Fruit fly (Drosophila melanogaster): ENCODE measurements around the gene CG42752.

The CG42752 gene

DNA sequence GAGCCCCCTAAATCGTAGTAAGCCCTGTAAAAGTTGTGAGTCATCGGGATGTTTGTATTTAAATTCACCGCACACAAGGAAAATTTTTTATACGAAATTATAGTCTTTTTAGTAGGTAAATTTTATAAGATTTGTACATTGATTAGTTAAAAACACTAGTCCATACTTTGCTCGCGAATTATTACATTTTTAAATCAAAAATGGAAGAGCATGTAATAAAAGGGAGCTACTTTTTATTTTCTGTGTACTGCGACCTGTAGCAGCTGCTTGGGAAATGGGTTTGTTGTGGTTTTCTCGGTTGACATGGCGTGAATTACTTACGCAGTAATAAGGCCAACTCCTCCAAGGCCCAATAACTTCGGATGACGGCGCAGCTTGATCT, 45.2 kb downstream of the CG42752 start (continued):
- TF ChIP-seq crp (GFP tag; optimal IDR thresholded peaks at IDR 0.05), result no peak
- peak; percentile 10 for TF ChIP-seq CG17359 (tag; optimal IDR thresholded peaks at IDR 0.05)
- TF ChIP-seq HLHmδ (GFP tag; optimal IDR thresholded peaks at IDR 0.05), result no peak
- no peak for TF ChIP-seq sima (GFP tag; optimal IDR thresholded peaks at IDR 0.05)
- TF ChIP-seq CG15696 (tag; optimal IDR thresholded peaks at IDR 0.05), result no peak
- no peak for TF ChIP-seq Bgb (GFP tag; IDR thresholded peaks at IDR 0.05; ENCODE audit: partially characterized antibody)
- TF ChIP-seq grau (tag; optimal IDR thresholded peaks at IDR 0.05), result peak; percentile 14
- TF ChIP-seq bcd (GFP tag; optimal IDR thresholded peaks at IDR 0.05), result no peak
- no peak for TF ChIP-seq Dp (GFP tag; optimal IDR thresholded peaks at IDR 0.05)
- TF ChIP-seq tll (GFP tag; optimal IDR thresholded peaks at IDR 0.05), result no peak
- no peak for TF ChIP-seq sqz (GFP tag; optimal IDR thresholded peaks at IDR 0.05)
- no peak for TF ChIP-seq CG4854 (GFP tag; optimal IDR thresholded peaks at IDR 0.05)
- peak; percentile 3 for TF ChIP-seq fd3F (GFP tag; optimal IDR thresholded peaks at IDR 0.05)
- no peak for TF ChIP-seq Dad (GFP tag; optimal IDR thresholded peaks at IDR 0.05)
- no peak for TF ChIP-seq CG12299 (tag; optimal IDR thresholded peaks at IDR 0.05)
- no peak for TF ChIP-seq Ets97D (GFP tag; optimal IDR thresholded peaks at IDR 0.05)
- TF ChIP-seq CG7271 (tag; optimal IDR thresholded peaks at IDR 0.05), result no peak
- TF ChIP-seq CG9727 (GFP tag; optimal IDR thresholded peaks at IDR 0.05), result no peak
- TF ChIP-seq rib (GFP tag; IDR thresholded peaks at IDR 0.05), result no peak
- TF ChIP-seq CG13775 (GFP tag; optimal IDR thresholded peaks at IDR 0.05), result peak; percentile 24
- no peak for TF ChIP-seq fd64A (GFP tag; optimal IDR thresholded peaks at IDR 0.05)
- TF ChIP-seq Antp (GFP tag; optimal IDR thresholded peaks at IDR 0.05), result no peak
- TF ChIP-seq NfI (GFP tag; optimal IDR thresholded peaks at IDR 0.05), result no peak
- no peak for TF ChIP-seq Chrac-16 (GFP tag; optimal IDR thresholded peaks at IDR 0.05)
- TF ChIP-seq CG5180 (GFP tag; optimal IDR thresholded peaks at IDR 0.05), result no peak
- no peak for TF ChIP-seq croc (GFP tag; conservative IDR thresholded peaks at IDR 0.05)
- no peak for TF ChIP-seq CG1233 (GFP tag; optimal IDR thresholded peaks at IDR 0.05)
- no peak for TF ChIP-seq Sry-β (GFP tag; optimal IDR thresholded peaks at IDR 0.05)
- TF ChIP-seq btn (GFP tag; optimal IDR thresholded peaks at IDR 0.05), result no peak
- no peak for TF ChIP-seq CG10543 (GFP tag; optimal IDR thresholded peaks at IDR 0.05)
- TF ChIP-seq run (tag; optimal IDR thresholded peaks at IDR 0.05), result no peak
- TF ChIP-seq nerfin-1 (tag; optimal IDR thresholded peaks at IDR 0.05), result no peak
- no peak for TF ChIP-seq oc (tag; optimal IDR thresholded peaks at IDR 0.05)
- TF ChIP-seq CG11560 (tag; IDR thresholded peaks at IDR 0.05), result no peak
- no peak for TF ChIP-seq zen (tag; optimal IDR thresholded peaks at IDR 0.05)
- no peak for TF ChIP-seq CG17802 (tag; optimal IDR thresholded peaks at IDR 0.05)
- no peak for TF ChIP-seq Dip2 (GFP tag; IDR thresholded peaks at IDR 0.05)
- no peak for TF ChIP-seq Ravus (GFP tag; IDR thresholded peaks at IDR 0.05)
- no peak for TF ChIP-seq Lpt (GFP tag; optimal IDR thresholded peaks at IDR 0.05)
- TF ChIP-seq C15 (GFP tag; IDR thresholded peaks at IDR 0.05), result no peak
- TF ChIP-seq CG7556 (GFP tag; optimal IDR thresholded peaks at IDR 0.05), result peak; percentile 24
- TF ChIP-seq ac (GFP tag; optimal IDR thresholded peaks at IDR 0.05), result no peak
- TF ChIP-seq CG17361 (GFP tag; IDR thresholded peaks at IDR 0.05), result no peak; the same call in 2 of the 3 replicates
- no peak for TF ChIP-seq chn (GFP tag; optimal IDR thresholded peaks at IDR 0.05)
- no peak for TF ChIP-seq pan (optimal IDR thresholded peaks at IDR 0.05)
- TF ChIP-seq pan (GFP tag; optimal IDR thresholded peaks at IDR 0.05 in 1 of 2, IDR thresholded peaks at IDR 0.05 in 1 of 2), result no peak
- no peak for TF ChIP-seq lola (GFP tag; optimal IDR thresholded peaks at IDR 0.05)
- TF ChIP-seq CG14014 (GFP tag; IDR thresholded peaks at IDR 0.05), result peak; percentile 37; the same call in 1 of the 2 replicates
- no peak for TF ChIP-seq CG13287 (GFP tag; IDR thresholded peaks at IDR 0.05; ENCODE audit: partially characterized antibody)
- no peak for TF ChIP-seq CG15601 (tag; optimal IDR thresholded peaks at IDR 0.05)
- peak; percentile 43 for TF ChIP-seq ATbp (GFP tag; optimal IDR thresholded peaks at IDR 0.05)

Measured in whole organism, embryonic.